Fruit fly (Drosophila melanogaster) whole organism, embryonic: ENCODE results near the gene CG42727.
A peak's percentile ranks its signal among the peaks of the same experiment; 100 is the strongest.

Source experiments
- CG10147 ChIP-seq: fragments of 200-800 bp; sonication (Bioruptor generic); optimal IDR thresholded peaks from 2 replicates; lab custom pipeline; 2019; ENCODE audit warnings: missing biosample characterization, mild to moderate bottlenecking, missing genetic modification characterization, moderate library complexity
- CG10462 ChIP-seq: fragments of 200-800 bp; sonication (Bioruptor generic); optimal IDR thresholded peaks from 2 replicates; lab custom pipeline; 2016; ENCODE audit warnings: missing biosample characterization, missing genetic modification characterization
- CG12104 ChIP-seq: fragments of 200-800 bp; sonication (Bioruptor generic); optimal IDR thresholded peaks from 3 replicates; lab custom pipeline; 2016; ENCODE audit warnings: missing biosample characterization, missing genetic modification characterization
- CG12659 ChIP-seq: fragments of 200-800 bp; sonication (Bioruptor generic); optimal IDR thresholded peaks from 3 replicates; lab custom pipeline; 2017; ENCODE audit warnings: mild to moderate bottlenecking, missing biosample characterization, missing genetic modification reagents, missing genetic modification characterization
- CG14965 ChIP-seq: fragments of 200-800 bp; sonication (Bioruptor generic); optimal IDR thresholded peaks from 2 replicates; lab custom pipeline; 2016; ENCODE audit warnings: missing biosample characterization, missing genetic modification characterization, borderline replicate concordance
- CG16813 ChIP-seq: fragments of 200-800 bp; sonication (Bioruptor generic); IDR thresholded peaks from 3 replicates; pipeline ENCODE4 v1.3.6; 2022; ENCODE audit warnings: missing biosample characterization, missing genetic modification characterization; ENCODE audit not compliant: partially characterized antibody
- CG17359 ChIP-seq: fragments of 200-800 bp; sonication (Bioruptor generic); optimal IDR thresholded peaks from 3 replicates; lab custom pipeline; 2018; ENCODE audit warnings: missing biosample characterization, mild to moderate bottlenecking, missing genetic modification characterization, moderate library complexity
- CG30431 ChIP-seq: fragments of 200-800 bp; sonication (Bioruptor generic); optimal IDR thresholded peaks from 2 replicates; lab custom pipeline; 2017; ENCODE audit warnings: missing biosample characterization, missing genetic modification characterization
- CG32772 ChIP-seq: fragments of 200-800 bp; sonication (Bioruptor generic); IDR thresholded peaks from 2 replicates; pipeline ENCODE4 v1.3.6; 2022; ENCODE audit warnings: missing biosample characterization, missing genetic modification characterization
- CG7786 ChIP-seq: fragments of 200-800 bp; sonication (Bioruptor generic); optimal IDR thresholded peaks from 2 replicates; lab custom pipeline; 2016; ENCODE audit warnings: missing biosample characterization, missing genetic modification characterization
- CG7839 ChIP-seq: fragments of 200-800 bp; sonication (Bioruptor generic); optimal IDR thresholded peaks from 3 replicates; lab custom pipeline; 2018; ENCODE audit warnings: missing biosample characterization, mild to moderate bottlenecking, missing genetic modification characterization, moderate library complexity
- CG8281 ChIP-seq: fragments of 200-800 bp; sonication (Bioruptor generic); optimal IDR thresholded peaks from 2 replicates; lab custom pipeline; 2018; ENCODE audit warnings: missing biosample characterization, mild to moderate bottlenecking, missing genetic modification characterization, moderate library complexity
- CG8359 ChIP-seq: fragments of 200-800 bp; sonication (Bioruptor generic); optimal IDR thresholded peaks from 2 replicates; lab custom pipeline; 2017; ENCODE audit warnings: missing biosample characterization, mild to moderate bottlenecking, missing genetic modification characterization, borderline replicate concordance
- CG9817 ChIP-seq: fragments of 200-800 bp; sonication (Bioruptor generic); optimal IDR thresholded peaks from 2 replicates; lab custom pipeline; 2018; ENCODE audit warnings: missing biosample characterization, mild to moderate bottlenecking, missing genetic modification characterization, moderate library complexity
- Dad ChIP-seq: fragments of 200-800 bp; sonication (Bioruptor generic); optimal IDR thresholded peaks from 3 replicates; lab custom pipeline; 2016; ENCODE audit warnings: missing biosample characterization, missing genetic modification characterization
- Drgx ChIP-seq: fragments of 200-800 bp; sonication (Bioruptor generic); IDR thresholded peaks from 2 replicates; pipeline ENCODE4 v1.3.6; 2022; ENCODE audit warnings: missing biosample characterization, missing genetic modification characterization
- H15 ChIP-seq: fragments of 200-800 bp; sonication (Bioruptor generic); IDR thresholded peaks from 3 replicates; pipeline ENCODE4 v1.3.6; 2022; ENCODE audit warnings: missing biosample characterization, missing genetic modification characterization
- HmgD ChIP-seq: fragments of 200-800 bp; sonication (Bioruptor generic); optimal IDR thresholded peaks from 3 replicates; lab custom pipeline; 2016; ENCODE audit warnings: missing biosample characterization, missing genetic modification characterization
- Med ChIP-seq: fragments of 200-800 bp; sonication (Bioruptor generic); peaks from one replicate; lab custom pipeline; 2016; ENCODE audit warnings: missing biosample characterization, missing genetic modification characterization, mild to moderate bottlenecking, inconsistent platforms, moderate library complexity
- Mrtf ChIP-seq: fragments of 200-800 bp; sonication (Bioruptor generic); IDR thresholded peaks from 3 replicates; pipeline ENCODE4 v1.3.6; 2022; ENCODE audit warnings: missing biosample characterization, missing genetic modification characterization
- NK7.1 ChIP-seq: fragments of 200-800 bp; sonication (Bioruptor generic); optimal IDR thresholded peaks from 3 replicates; lab custom pipeline; 2016; ENCODE audit warnings: missing biosample characterization, missing genetic modification characterization
- Nf-YB ChIP-seq: fragments of 200-800 bp; sonication (Bioruptor generic); optimal IDR thresholded peaks from 3 replicates; lab custom pipeline; 2019; ENCODE audit warnings: missing biosample characterization, mild to moderate bottlenecking, missing genetic modification characterization, moderate library complexity
- ara ChIP-seq: fragments of 200-800 bp; sonication (Bioruptor generic); IDR thresholded peaks from 2 replicates; pipeline ENCODE4 v1.3.6; 2022; ENCODE audit warnings: missing biosample characterization, missing genetic modification characterization
- az2 ChIP-seq: fragments of 200-800 bp; sonication (Bioruptor generic); optimal IDR thresholded peaks from 3 replicates; lab custom pipeline; 2016; ENCODE audit warnings: missing biosample characterization, missing genetic modification characterization
- bab2 ChIP-seq: fragments of 200-800 bp; sonication (Bioruptor generic); optimal IDR thresholded peaks from 2 replicates; lab custom pipeline; 2016; ENCODE audit warnings: missing biosample characterization, missing genetic modification characterization
- crol ChIP-seq: fragments of 200-800 bp; sonication (Bioruptor generic); IDR thresholded peaks from 2 replicates; pipeline ENCODE4 v1.3.6; 2022; ENCODE audit warnings: missing biosample characterization, missing genetic modification characterization
- dmrt11E ChIP-seq: fragments of 200-800 bp; sonication (Bioruptor generic); optimal IDR thresholded peaks from 3 replicates; lab custom pipeline; 2018; ENCODE audit warnings: missing biosample characterization, mild to moderate bottlenecking, missing genetic modification characterization, moderate library complexity
- ewg ChIP-seq: fragments of 200-800 bp; sonication (Bioruptor generic); optimal IDR thresholded peaks from 3 replicates; lab custom pipeline; 2017; ENCODE audit warnings: mild to moderate bottlenecking, missing biosample characterization, missing genetic modification reagents, missing genetic modification characterization
- fd102C ChIP-seq: fragments of 200-800 bp; sonication (Bioruptor generic); optimal IDR thresholded peaks from 2 replicates; lab custom pipeline; 2018; ENCODE audit warnings: missing biosample characterization, mild to moderate bottlenecking, missing genetic modification characterization, moderate library complexity
- fd3F ChIP-seq: fragments of 200-800 bp; sonication (Bioruptor generic); optimal IDR thresholded peaks from 2 replicates; lab custom pipeline; 2018; ENCODE audit warnings: missing biosample characterization, mild to moderate bottlenecking, missing genetic modification characterization, moderate library complexity
- gfzf ChIP-seq: fragments of 200-800 bp; sonication (Bioruptor generic); optimal IDR thresholded peaks from 2 replicates; lab custom pipeline; 2016; ENCODE audit warnings: missing biosample characterization, mild to moderate bottlenecking, missing genetic modification characterization, moderate library complexity
- hkb ChIP-seq, 2 experiments: fragments of 200-800 bp in 1 of 2; fragments of >200 bp in 1 of 2; sonication (Bioruptor generic) in 1 of 2; IDR thresholded peaks in 1 of 2; optimal IDR thresholded peaks in 1 of 2; 2 replicates each; pipeline versions ENCODE4 v1.3.6 to Lab custom; 2017 to 2022; ENCODE audit warnings: missing biosample characterization in 1 of 2, missing genetic modification characterization in 1 of 2
- kah ChIP-seq: fragments of 200-800 bp; sonication (Bioruptor generic); optimal IDR thresholded peaks from 2 replicates; lab custom pipeline; 2018; ENCODE audit warnings: missing biosample characterization, mild to moderate bottlenecking, missing genetic modification characterization
- kni ChIP-seq: fragments of 200-800 bp; sonication (Bioruptor generic); optimal IDR thresholded peaks from 3 replicates; lab custom pipeline; 2017; ENCODE audit warnings: mild to moderate bottlenecking, missing biosample characterization, missing genetic modification reagents, missing genetic modification characterization
- nom ChIP-seq: fragments of 200-800 bp; sonication (Bioruptor generic); optimal IDR thresholded peaks from 2 replicates; lab custom pipeline; 2017; ENCODE audit warnings: missing biosample characterization, missing genetic modification characterization, mild to moderate bottlenecking, moderate library complexity, missing genetic modification reagents
- peb ChIP-seq: fragments of 200-800 bp; sonication (Bioruptor generic); IDR thresholded peaks from 2 replicates; pipeline ENCODE4 v1.3.6; 2022; ENCODE audit warnings: missing biosample characterization, missing genetic modification characterization
- pita ChIP-seq: fragments of 200-800 bp; sonication (Bioruptor generic); optimal IDR thresholded peaks from 2 replicates; lab custom pipeline; 2017; ENCODE audit warnings: missing biosample characterization, mild to moderate bottlenecking, missing genetic modification characterization
- pros ChIP-seq: fragments of 200-800 bp; sonication (Bioruptor generic); optimal IDR thresholded peaks from 3 replicates; lab custom pipeline; 2019; ENCODE audit warnings: missing biosample characterization, mild to moderate bottlenecking, missing genetic modification characterization, moderate library complexity
- pum ChIP-seq: fragments of 200-800 bp; sonication (Bioruptor generic); optimal IDR thresholded peaks from 2 replicates; lab custom pipeline; 2016; ENCODE audit warnings: missing biosample characterization, missing genetic modification characterization
- schlank ChIP-seq: fragments of 200-800 bp; sonication (Bioruptor generic); optimal IDR thresholded peaks from 2 replicates; lab custom pipeline; 2018; ENCODE audit warnings: missing biosample characterization, mild to moderate bottlenecking, missing genetic modification characterization
- shn ChIP-seq: fragments of 200-800 bp; sonication (Bioruptor generic); optimal IDR thresholded peaks from 3 replicates; lab custom pipeline; 2016; ENCODE audit warnings: missing biosample characterization, missing genetic modification characterization
- sima ChIP-seq: fragments of 200-800 bp; sonication (Bioruptor generic); optimal IDR thresholded peaks from 2 replicates; lab custom pipeline; 2016; ENCODE audit warnings: missing biosample characterization, missing genetic modification characterization
- slou ChIP-seq: fragments of 200-800 bp; sonication (Bioruptor generic); optimal IDR thresholded peaks from 3 replicates; lab custom pipeline; 2016; ENCODE audit warnings: missing biosample characterization, missing genetic modification characterization
- sob ChIP-seq: fragments of 200-800 bp; sonication (Bioruptor generic); IDR thresholded peaks from 2 replicates; pipeline ENCODE4 v1.3.6; 2022; ENCODE audit warnings: missing biosample characterization, missing genetic modification characterization
- tin ChIP-seq: fragments of 200-800 bp; sonication (Bioruptor generic); optimal IDR thresholded peaks from 3 replicates; lab custom pipeline; 2016; ENCODE audit warnings: missing biosample characterization, missing genetic modification characterization
- toy ChIP-seq: fragments of 200-800 bp; sonication (Bioruptor generic); IDR thresholded peaks from 2 replicates; pipeline ENCODE4 v1.3.6; 2022; ENCODE audit warnings: missing biosample characterization, missing genetic modification characterization
- trem ChIP-seq: fragments of 200-800 bp; optimal IDR thresholded peaks from 3 replicates; lab custom pipeline; 2019; ENCODE audit warnings: missing biosample characterization, mild to moderate bottlenecking, missing genetic modification characterization, moderate library complexity
- unpg ChIP-seq: fragments of 200-800 bp; sonication (Bioruptor generic); optimal IDR thresholded peaks from 3 replicates; lab custom pipeline; 2018; ENCODE audit warnings: missing biosample characterization, mild to moderate bottlenecking, missing genetic modification characterization, moderate library complexity

The CG42727 gene

dm6 chr3R:15342926-15343685, 4.7 kb upstream of the CG42727 start, which contains the start of gene Nagk (continued):
- TF ChIP-seq fd3F (GFP tag; lab: Kevin White, UChicago) (peak; percentile 22), Mrtf (GFP tag; lab: Robert Waterston, UW) (peak; percentile 5; the same call in 1 of the 3 replicates), sima (GFP tag; lab: Kevin White, UChicago) (no peak), CG7839 (tag; lab: Kevin White, UChicago) (peak; percentile 69), pros (GFP tag; lab: Kevin White, UChicago) (no peak), toy (no peak), gfzf (no peak), Nf-YB (peak; percentile 46), CG7786 (peak; percentile 4), dmrt11E (tag; lab: Kevin White, UChicago) (peak; percentile 34), slou (GFP tag; lab: Kevin White, UChicago) (peak; percentile 4), nom (GFP tag; lab: Kevin White, UChicago) (no peak), kni (GFP tag; lab: Kevin White, UChicago) (no peak), ewg (GFP tag; lab: Kevin White, UChicago) (peak; percentile 29), CG14965 (GFP tag; lab: Kevin White, UChicago) (no peak), CG30431 (GFP tag; lab: Kevin White, UChicago) (peak; percentile 1), NK7.1 (peak; percentile 20), CG12104 (peak; percentile 77), CG8281 (tag; lab: Kevin White, UChicago) (peak; percentile 1), shn (peak; percentile 39), peb (no peak), tin (peak; percentile 53), ara (GFP tag; lab: Robert Waterston, UW) (no peak), schlank (no peak), pita (GFP tag; lab: Kevin White, UChicago) (no peak), fd102C (no peak), kah (GFP tag; lab: Kevin White, UChicago) (no peak), Med (GFP tag; lab: Kevin White, UChicago) (peak; percentile 89), H15 (GFP tag; lab: Robert Waterston, UW) (peak; percentile 5; the same call in 1 of the 3 replicates), Dad (GFP tag; lab: Kevin White, UChicago) (peak; percentile 54), CG12659 (peak; percentile 66), crol (GFP tag; lab: Robert Waterston, UW) (no peak), CG10147 (GFP tag; lab: Kevin White, UChicago) (peak; percentile 50), bab2 (GFP tag; lab: Kevin White, UChicago) (peak; percentile 44), trem (peak; percentile 14), CG32772 (no peak), sob (0 out of 2 replicates have a peak, but pooled peaks have one; percentile 27), CG17359 (tag; lab: Kevin White, UChicago) (peak; percentile 34), CG9817 (tag; lab: Kevin White, UChicago) (peak; percentile 47), HmgD (GFP tag; lab: Kevin White, UChicago) (no peak), CG8359 (GFP tag; lab: Kevin White, UChicago) (no peak), hkb (optimal IDR thresholded peaks at IDR 0.05; lab: Kevin White, UChicago) (no peak), hkb (GFP tag; IDR thresholded peaks at IDR 0.05; lab: Robert Waterston, UW) (peak; percentile 49; the same call in 1 of the 2 replicates), Drgx (GFP tag; lab: Robert Waterston, UW) (no peak; the same call in 1 of the 2 replicates), unpg (GFP tag; lab: Kevin White, UChicago) (peak; percentile 11), CG10462 (GFP tag; lab: Kevin White, UChicago) (no peak), pum (GFP tag; lab: Kevin White, UChicago) (peak; percentile 42), CG16813 (no peak), az2 (GFP tag; lab: Kevin White, UChicago) (peak; percentile 72)
